Worm (Caenorhabditis elegans) whole organism, young adult: ENCODE results near the gene Y19D2B.2.

Experiments
- Y53G8AR.9 ChIP-seq: fragments of 200-800 bp; sonication (Bioruptor generic); conservative IDR thresholded peaks from 2 replicates; pipeline ENCODE4 v1.3.6; 2022; ENCODE audit warnings: missing genetic modification reagents, missing genetic modification characterization, missing compliant biosample characterization
- attf-6 ChIP-seq: fragments of 200-800 bp; sonication (Bioruptor generic); IDR thresholded peaks from 2 replicates; pipeline ENCODE4 v1.3.6; 2022; ENCODE audit warnings: missing genetic modification reagents, missing genetic modification characterization, missing compliant biosample characterization
- cebp-1 ChIP-seq, 2 experiments: fragments of 200-800 bp in 1 of 2; sonication (Bioruptor generic) in 1 of 2; sonication (generic microtip) in 1 of 2; IDR thresholded peaks in 1 of 2; optimal IDR thresholded peaks in 1 of 2; 2 replicates each; pipeline versions ENCODE4 v1.3.6 to Lab custom; 2017 to 2022; ENCODE audit warnings: missing compliant biosample characterization in 2 of 2, missing genetic modification characterization in 2 of 2, mild to moderate bottlenecking in 1 of 2, missing genetic modification reagents in 1 of 2, moderate library complexity in 1 of 2
- unc-62 ChIP-seq: fragments of 150-350 bp; optimal IDR thresholded peaks from 2 replicates; lab custom pipeline; 2014; ENCODE audit warnings: missing biosample characterization, missing genetic modification reagents, missing genetic modification characterization

DNA sequence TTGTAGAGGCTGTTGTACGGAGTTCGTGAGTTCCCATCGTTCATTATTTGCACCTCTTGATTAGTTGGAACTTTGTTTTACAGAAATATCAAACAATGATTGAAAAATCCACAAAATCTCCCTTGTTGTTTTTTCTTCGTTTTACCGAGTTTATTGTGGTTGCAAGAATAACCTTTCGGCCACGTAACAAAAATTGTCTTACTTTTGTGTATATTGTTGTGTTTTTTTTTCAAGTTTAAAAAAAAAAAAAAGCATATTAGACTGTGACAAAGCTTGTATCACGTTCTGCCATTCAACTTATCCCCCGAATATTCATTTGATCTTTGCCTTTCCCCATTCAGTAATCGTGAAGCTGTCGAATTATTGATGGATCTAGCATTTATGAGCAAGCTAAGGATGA is 6.9 kb upstream of the Y19D2B.2 start, which contains the start of gene F44F4.10:
- TF ChIP-seq attf-6 (GFP tag; lab: Robert Waterston, UW) (no peak), cebp-1 (GFP tag; IDR thresholded peaks at IDR 0.05; lab: Robert Waterston, UW) (no peak), cebp-1 (tag; optimal IDR thresholded peaks at IDR 0.05; lab: Kevin White, UChicago) (no peak), Y53G8AR.9 (GFP tag; lab: Robert Waterston, UW) (no peak), unc-62 (no peak)
